Worm (Caenorhabditis elegans) whole organism, mixed stage, embryonic: ENCODE data around the gene ZK829.9.

Experiments used
- elt-3 ChIP-seq: fragments of 150-350 bp; optimal IDR thresholded peaks from 2 replicates; lab custom pipeline; 2014; ENCODE audit warnings: missing biosample characterization, missing genetic modification characterization
- mab-5 ChIP-seq: fragments of 150-350 bp; optimal IDR thresholded peaks from 2 replicates; lab custom pipeline; 2014; ENCODE audit warnings: missing biosample characterization, missing genetic modification characterization
- nhr-12 ChIP-seq: fragments of 150-350 bp; optimal IDR thresholded peaks from 2 replicates; lab custom pipeline; 2014; ENCODE audit warnings: missing biosample characterization, missing genetic modification characterization
- nhr-28 ChIP-seq: fragments of 150-350 bp; optimal IDR thresholded peaks from 2 replicates; lab custom pipeline; 2014; ENCODE audit warnings: missing biosample characterization, missing genetic modification characterization
- snpc-4 ChIP-seq: fragments of 150-350 bp; optimal IDR thresholded peaks from 2 replicates; lab custom pipeline; 2014; ENCODE audit warnings: missing biosample characterization, missing genetic modification characterization
- ztf-11 ChIP-seq: fragments of 150-350 bp; optimal IDR thresholded peaks from 2 replicates; lab custom pipeline; 2014; ENCODE audit warnings: missing biosample characterization, missing genetic modification characterization

DNA sequence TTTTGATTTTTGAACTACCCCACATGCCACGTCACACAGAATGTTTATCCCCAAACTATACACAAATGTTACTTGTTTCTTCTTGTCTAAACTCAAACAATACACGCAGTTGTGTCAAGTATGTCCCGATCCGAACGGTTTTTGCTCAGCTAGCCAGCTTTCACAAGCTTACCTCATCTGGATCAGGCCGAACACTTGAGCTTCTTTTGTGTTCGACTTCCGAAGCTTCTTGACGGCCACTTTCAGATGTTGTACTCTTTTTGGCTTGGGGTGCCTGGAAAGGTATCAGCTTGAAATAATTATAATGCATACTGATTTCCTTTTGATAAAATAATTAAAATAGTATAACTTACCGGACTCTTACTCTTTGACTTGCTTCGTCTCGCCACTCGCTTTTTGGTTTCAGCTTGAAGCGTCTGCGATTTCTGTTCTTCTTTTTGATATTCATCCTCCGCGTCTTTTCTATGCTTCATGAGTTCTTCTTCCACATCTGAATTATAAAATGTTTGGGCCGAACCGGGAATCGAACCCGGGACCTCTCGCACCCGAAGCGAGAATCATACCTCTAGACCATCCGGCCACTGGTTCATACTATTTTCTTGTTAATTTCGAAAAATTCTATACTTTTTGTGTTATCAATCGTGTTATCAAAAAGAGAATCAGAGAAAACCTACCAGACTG is 34.9 kb downstream of the ZK829.9 start:
- TF ChIP-seq nhr-12 (tag; lab: Kevin White, UChicago) (no peak), elt-3 (tag; lab: Kevin White, UChicago) (no peak), snpc-4 (tag; lab: Kevin White, UChicago) (no peak), mab-5 (no peak), ztf-11 (no peak), nhr-28 (no peak)
